Worm (Caenorhabditis elegans): ENCODE data around the gene Y69A2AR.1.
A peak's percentile ranks its signal among the peaks of the same experiment; 100 is the strongest.

The Y69A2AR.1 gene

ce11 chrIV:2703927-2704401, 37.1 kb downstream of the Y69A2AR.1 start, which contains the start of gene Y94H6A.5 (continued):
- no peak for TF ChIP-seq Y55F3AM.14 (GFP tag; optimal IDR thresholded peaks at IDR 0.05)
- TF ChIP-seq C34F6.9 (tag; optimal IDR thresholded peaks at IDR 0.05): peak; percentile 42
- TF ChIP-seq elt-1 (tag; optimal IDR thresholded peaks at IDR 0.05): no peak
- no peak for TF ChIP-seq nhr-11 (tag; optimal IDR thresholded peaks at IDR 0.05)
- peak; percentile 21 for TF ChIP-seq sma-3 (GFP tag; optimal IDR thresholded peaks at IDR 0.05)
- no peak for TF ChIP-seq mdl-1 (tag; optimal IDR thresholded peaks at IDR 0.05)
- peak; percentile 56 for TF ChIP-seq crh-2 (tag; optimal IDR thresholded peaks at IDR 0.05)
- no peak for TF ChIP-seq R02D3.7 (tag; optimal IDR thresholded peaks at IDR 0.05)
- no peak for TF ChIP-seq mab-5 (tag; optimal IDR thresholded peaks at IDR 0.05)
- no peak for TF ChIP-seq sma-9 (GFP tag; optimal IDR thresholded peaks at IDR 0.05)
- TF ChIP-seq sma-9 (tag; optimal IDR thresholded peaks at IDR 0.05): no peak
- no peak for TF ChIP-seq nhr-12 (tag; optimal IDR thresholded peaks at IDR 0.05)
- no peak for TF ChIP-seq lin-39 (tag; optimal IDR thresholded peaks at IDR 0.05)
- peak; percentile 15 for TF ChIP-seq egl-27 (tag; optimal IDR thresholded peaks at IDR 0.05)
- no peak for TF ChIP-seq zag-1 (tag; optimal IDR thresholded peaks at IDR 0.05)
- no peak for TF ChIP-seq ceh-82 (tag; optimal IDR thresholded peaks at IDR 0.05)
- TF ChIP-seq alr-1 (tag; optimal IDR thresholded peaks at IDR 0.05): no peak
- TF ChIP-seq nhr-6 (tag; optimal IDR thresholded peaks at IDR 0.05): no peak
- no peak for TF ChIP-seq nhr-237 (tag; optimal IDR thresholded peaks at IDR 0.05)
- no peak for TF ChIP-seq elt-3 (tag; optimal IDR thresholded peaks at IDR 0.05)
- TF ChIP-seq unc-39 (tag; optimal IDR thresholded peaks at IDR 0.05): no peak
- TF ChIP-seq mbf-1 (tag; optimal IDR thresholded peaks at IDR 0.05): no peak
- TF ChIP-seq nhr-77 (tag; optimal IDR thresholded peaks at IDR 0.05): no peak
- peak; percentile 74 for TF ChIP-seq ama-1 (optimal IDR thresholded peaks at IDR 0.05)
- peak; percentile 82 to 97 for TF ChIP-seq lsy-2 (tag; optimal IDR thresholded peaks at IDR 0.05)
- TF ChIP-seq unc-62 (GFP tag; optimal IDR thresholded peaks at IDR 0.05): no peak
- TF ChIP-seq fos-1 (tag; optimal IDR thresholded peaks at IDR 0.05): no peak

ce11 chrIV:2705675-2706074, 38.8 kb downstream of the Y69A2AR.1 start:
- no peak for TF ChIP-seq mbf-1 (tag; optimal IDR thresholded peaks at IDR 0.05)
- TF ChIP-seq nhr-21 (tag; optimal IDR thresholded peaks at IDR 0.05): no peak
- no peak for TF ChIP-seq mab-5 (tag; optimal IDR thresholded peaks at IDR 0.05)
- TF ChIP-seq aly-2 (tag; optimal IDR thresholded peaks at IDR 0.05): no peak
- no peak for TF ChIP-seq nhr-6 (tag; optimal IDR thresholded peaks at IDR 0.05)
- TF ChIP-seq nhr-12 (tag; optimal IDR thresholded peaks at IDR 0.05): no peak
- TF ChIP-seq egl-27 (tag; optimal IDR thresholded peaks at IDR 0.05): no peak
- no peak for TF ChIP-seq elt-1 (tag; optimal IDR thresholded peaks at IDR 0.05)
- no peak for TF ChIP-seq ceh-16 (tag; optimal IDR thresholded peaks at IDR 0.05)

DNA sequence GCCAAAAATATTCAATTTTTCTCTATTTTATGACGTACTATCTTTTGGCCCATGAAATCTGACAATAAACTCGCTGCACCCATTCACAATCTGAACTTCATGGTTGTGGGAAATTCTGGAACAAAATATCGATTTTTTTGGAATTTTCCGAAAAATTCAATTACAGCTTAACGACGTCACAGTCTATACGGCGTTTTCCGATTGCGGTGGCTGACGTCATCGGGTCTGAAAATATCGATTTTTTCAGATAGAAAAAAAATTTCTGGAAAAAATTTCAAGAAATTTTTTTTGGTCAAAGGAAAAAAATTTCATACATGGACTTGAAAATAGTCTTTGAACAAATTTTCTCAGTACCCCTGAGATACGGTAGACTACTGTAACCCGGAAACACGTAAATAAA, 40.2 kb downstream of the Y69A2AR.1 start, which contains the start of gene ubc-8:
Gene ubc-8 (minus strand): TSS at position 227 of the 400 bp plus-strand sequence.
- no peak for TF ChIP-seq F13H6.1 (tag; optimal IDR thresholded peaks at IDR 0.05)
- no peak for TF ChIP-seq ceh-16 (tag; optimal IDR thresholded peaks at IDR 0.05)
- TF ChIP-seq ZK546.5 (tag; optimal IDR thresholded peaks at IDR 0.05): no peak
- no peak for TF ChIP-seq nhr-6 (tag; optimal IDR thresholded peaks at IDR 0.05)
- no peak for TF ChIP-seq unc-39 (tag; optimal IDR thresholded peaks at IDR 0.05)
- no peak for TF ChIP-seq R02D3.7 (tag; optimal IDR thresholded peaks at IDR 0.05)
- TF ChIP-seq zag-1 (tag; optimal IDR thresholded peaks at IDR 0.05): no peak

DNA sequence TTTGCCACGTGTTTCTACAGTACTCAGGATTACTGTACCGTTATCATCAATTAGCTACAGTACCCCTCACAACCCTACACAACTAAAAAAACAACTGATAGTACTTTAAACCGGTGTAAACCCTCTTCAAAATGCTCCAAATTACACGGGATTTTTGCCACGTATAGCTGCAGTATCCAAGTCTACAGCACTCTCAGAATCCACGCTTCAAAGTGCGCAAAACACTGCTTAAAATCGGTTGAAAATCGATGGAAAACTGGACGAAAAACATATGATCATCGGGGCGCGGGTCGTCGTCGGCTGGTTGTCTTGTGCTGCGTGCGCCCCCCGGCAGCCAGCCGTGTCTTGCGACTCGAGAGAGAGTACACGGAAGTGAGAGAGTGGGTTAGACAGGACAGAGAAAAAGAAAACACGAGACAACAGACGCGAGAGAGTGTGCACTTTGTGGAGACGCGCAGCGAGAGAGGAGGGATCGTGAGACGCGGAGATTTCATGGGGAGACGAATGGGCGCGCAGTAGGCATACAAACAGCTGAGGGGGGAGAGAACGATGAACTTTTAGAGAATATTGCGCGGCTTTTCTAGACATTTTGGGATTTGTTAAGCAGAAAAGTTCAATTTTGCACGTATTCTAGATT, 41.6 kb downstream of the Y69A2AR.1 start:
- no peak for TF ChIP-seq unc-62 (GFP tag; optimal IDR thresholded peaks at IDR 0.05)
- peak; percentile 28 for TF ChIP-seq nhr-6 (tag; optimal IDR thresholded peaks at IDR 0.05)
- peak; percentile 8 for TF ChIP-seq ama-1 (optimal IDR thresholded peaks at IDR 0.05)
- TF ChIP-seq ZK546.5 (tag; optimal IDR thresholded peaks at IDR 0.05): peak; percentile 11
- TF ChIP-seq zag-1 (tag; optimal IDR thresholded peaks at IDR 0.05): peak; percentile 17
- TF ChIP-seq Y55F3AM.14 (GFP tag; optimal IDR thresholded peaks at IDR 0.05): peak; percentile 70
- TF ChIP-seq nhr-25 (tag; optimal IDR thresholded peaks at IDR 0.05): peak; percentile 73
- peak; percentile 26 for TF ChIP-seq sem-4 (tag; optimal IDR thresholded peaks at IDR 0.05)
- peak; percentile 89 for TF ChIP-seq sma-9 (GFP tag; optimal IDR thresholded peaks at IDR 0.05)
- TF ChIP-seq sma-9 (tag; optimal IDR thresholded peaks at IDR 0.05): no peak
- no peak for TF ChIP-seq nhr-237 (tag; optimal IDR thresholded peaks at IDR 0.05)
- peak; percentile 81 to 91 for TF ChIP-seq mdl-1 (tag; optimal IDR thresholded peaks at IDR 0.05)
- TF ChIP-seq blmp-1 (tag; optimal IDR thresholded peaks at IDR 0.05; ENCODE audit: insufficient read depth): peak; percentile 1
- peak; percentile 12 for TF ChIP-seq snpc-4 (tag; optimal IDR thresholded peaks at IDR 0.05)
- no peak for TF ChIP-seq elt-1 (tag; optimal IDR thresholded peaks at IDR 0.05)
- TF ChIP-seq nhr-129 (tag; optimal IDR thresholded peaks at IDR 0.05): peak; percentile 88
- peak; percentile 87 for TF ChIP-seq F13H6.1 (tag; optimal IDR thresholded peaks at IDR 0.05)
- peak; percentile 78 for TF ChIP-seq mab-5 (tag; optimal IDR thresholded peaks at IDR 0.05)
- TF ChIP-seq lin-13 (GFP tag; optimal IDR thresholded peaks at IDR 0.05): peak; percentile 85
- peak; percentile 64 for TF ChIP-seq gmeb-1 (tag; optimal IDR thresholded peaks at IDR 0.05)
- TF ChIP-seq nhr-12 (tag; optimal IDR thresholded peaks at IDR 0.05): no peak
- TF ChIP-seq crh-2 (tag; optimal IDR thresholded peaks at IDR 0.05): peak; percentile 87
- no peak for TF ChIP-seq ceh-16 (tag; optimal IDR thresholded peaks at IDR 0.05)
- TF ChIP-seq ceh-82 (tag; optimal IDR thresholded peaks at IDR 0.05): peak; percentile 16
- TF ChIP-seq sma-3 (GFP tag; optimal IDR thresholded peaks at IDR 0.05): peak; percentile 77
- TF ChIP-seq alr-1 (tag; optimal IDR thresholded peaks at IDR 0.05): no peak
- TF ChIP-seq dmd-4 (tag; optimal IDR thresholded peaks at IDR 0.05): no peak
- TF ChIP-seq fos-1 (tag; optimal IDR thresholded peaks at IDR 0.05): peak; percentile 63
- peak; percentile 58 for TF ChIP-seq egl-27 (tag; optimal IDR thresholded peaks at IDR 0.05)
- TF ChIP-seq nhr-21 (tag; optimal IDR thresholded peaks at IDR 0.05): peak; percentile 85
- peak; percentile 46 to 88 for TF ChIP-seq lsy-2 (tag; optimal IDR thresholded peaks at IDR 0.05)
- peak; percentile 74 for TF ChIP-seq ztf-4 (tag; optimal IDR thresholded peaks at IDR 0.05)
- TF ChIP-seq unc-55 (GFP tag; optimal IDR thresholded peaks at IDR 0.05): peak; percentile 89
- peak; percentile 92 for TF ChIP-seq C34F6.9 (tag; optimal IDR thresholded peaks at IDR 0.05)
